Worm (Caenorhabditis elegans): Measurements from ENCODE around the gene emre-1.

Gene emre-1

DNA sequence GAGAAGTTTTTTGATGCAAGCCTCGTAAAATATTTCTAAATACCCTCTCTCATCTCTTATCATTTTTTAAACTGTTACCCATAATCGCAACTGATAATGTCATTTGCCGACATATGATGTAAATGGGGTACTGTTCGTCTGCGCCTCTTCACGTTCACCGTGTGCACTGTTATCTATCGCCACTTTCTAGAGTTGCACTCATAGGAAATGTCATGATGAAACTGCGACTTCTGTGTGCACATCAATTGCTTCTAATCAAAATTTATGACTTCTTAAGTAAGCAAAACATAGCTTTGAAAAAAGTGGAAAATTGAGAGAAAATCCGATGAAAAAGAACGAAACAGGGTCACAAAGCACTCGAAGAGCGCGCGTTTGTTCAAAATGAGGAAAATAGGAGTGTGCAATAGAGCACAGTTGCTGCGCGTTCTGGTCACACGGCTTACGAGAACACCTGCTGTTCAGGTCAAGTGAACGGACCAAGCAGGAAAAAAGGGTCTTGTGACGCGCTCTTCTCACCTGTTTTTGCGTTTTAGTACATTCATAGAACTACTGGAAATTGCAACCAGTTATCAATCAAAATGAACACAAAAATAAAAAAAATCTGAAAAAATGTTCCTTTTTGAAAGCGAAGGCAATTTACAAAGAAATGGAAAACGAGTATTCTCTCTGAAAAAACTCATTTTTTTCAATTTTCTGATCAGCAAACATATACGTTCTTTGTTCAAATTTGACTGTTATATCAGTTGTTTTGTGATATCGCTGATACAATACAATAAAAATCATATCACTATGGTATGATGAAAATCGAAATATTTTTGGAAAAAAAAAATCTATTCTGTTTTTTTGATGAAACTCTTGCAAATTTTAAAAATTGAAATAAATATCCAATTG, 32.8 kb upstream of the emre-1 start (continued):
- no peak for TF ChIP-seq nhr-10 (tag; optimal IDR thresholded peaks at IDR 0.05)
- no peak for TF ChIP-seq nhr-237 (tag; optimal IDR thresholded peaks at IDR 0.05)
- TF ChIP-seq sem-4 (tag; optimal IDR thresholded peaks at IDR 0.05) = no peak
- TF ChIP-seq unc-39 (tag; optimal IDR thresholded peaks at IDR 0.05) = no peak
- TF ChIP-seq egl-27 (tag; optimal IDR thresholded peaks at IDR 0.05) = no peak
- TF ChIP-seq ztf-1 (GFP tag; conservative IDR thresholded peaks at IDR 0.05) = no peak
- no peak for TF ChIP-seq ztf-4 (tag; optimal IDR thresholded peaks at IDR 0.05)
- TF ChIP-seq nhr-23 (tag; optimal IDR thresholded peaks at IDR 0.05) = no peak
- no peak for TF ChIP-seq mdl-1 (tag; optimal IDR thresholded peaks at IDR 0.05)
- no peak for TF ChIP-seq elt-1 (tag; optimal IDR thresholded peaks at IDR 0.05)
- no peak for TF ChIP-seq unc-62 (GFP tag; optimal IDR thresholded peaks at IDR 0.05)
- peak; percentile 36 for TF ChIP-seq unc-55 (GFP tag; optimal IDR thresholded peaks at IDR 0.05)
- no peak for TF ChIP-seq ZK546.5 (tag; optimal IDR thresholded peaks at IDR 0.05)
- TF ChIP-seq C34F6.9 (tag; optimal IDR thresholded peaks at IDR 0.05) = peak; percentile 45
- no peak for TF ChIP-seq mab-5 (tag; optimal IDR thresholded peaks at IDR 0.05)
- TF ChIP-seq ceh-16 (tag; optimal IDR thresholded peaks at IDR 0.05) = no peak
- TF ChIP-seq lin-13 (GFP tag; optimal IDR thresholded peaks at IDR 0.05) = no peak
- TF ChIP-seq snpc-4 (tag; optimal IDR thresholded peaks at IDR 0.05) = no peak
- TF ChIP-seq gmeb-1 (tag; optimal IDR thresholded peaks at IDR 0.05) = peak; percentile 60
- TF ChIP-seq lin-11 (tag; optimal IDR thresholded peaks at IDR 0.05) = no peak
- peak; percentile 49 for TF ChIP-seq F13H6.1 (tag; optimal IDR thresholded peaks at IDR 0.05)
- TF ChIP-seq nhr-129 (tag; optimal IDR thresholded peaks at IDR 0.05) = peak; percentile 99
- no peak for TF ChIP-seq R02D3.7 (tag; optimal IDR thresholded peaks at IDR 0.05)

- TF ChIP-seq R02D3.7 (tag; optimal IDR thresholded peaks at IDR 0.05) = no peak
- TF ChIP-seq nhr-25 (tag; optimal IDR thresholded peaks at IDR 0.05) = no peak
- TF ChIP-seq aly-2 (tag; optimal IDR thresholded peaks at IDR 0.05) = no peak
- TF ChIP-seq F13H6.1 (tag; optimal IDR thresholded peaks at IDR 0.05) = no peak
- TF ChIP-seq ceh-16 (tag; optimal IDR thresholded peaks at IDR 0.05) = no peak
- no peak for TF ChIP-seq ztf-4 (tag; optimal IDR thresholded peaks at IDR 0.05)
- TF ChIP-seq sma-9 (GFP tag; optimal IDR thresholded peaks at IDR 0.05) = no peak
- no peak for TF ChIP-seq sma-9 (tag; optimal IDR thresholded peaks at IDR 0.05)
- no peak for TF ChIP-seq ZK546.5 (tag; optimal IDR thresholded peaks at IDR 0.05)
- TF ChIP-seq ama-1 (optimal IDR thresholded peaks at IDR 0.05) = no peak
- no peak for TF ChIP-seq lin-13 (GFP tag; optimal IDR thresholded peaks at IDR 0.05)
- no peak for TF ChIP-seq nhr-10 (tag; optimal IDR thresholded peaks at IDR 0.05)
- no peak for TF ChIP-seq dmd-4 (tag; optimal IDR thresholded peaks at IDR 0.05)
- TF ChIP-seq gmeb-1 (tag; optimal IDR thresholded peaks at IDR 0.05) = no peak
Measured at ce11 chrX:14947355-14947668, 32.2 kb upstream of the emre-1 start.

ce11 chrX:14951797-14952196, 27.7 kb upstream of the emre-1 start:
- TF ChIP-seq aly-2 (tag; optimal IDR thresholded peaks at IDR 0.05) = no peak
- no peak for TF ChIP-seq mbf-1 (tag; optimal IDR thresholded peaks at IDR 0.05)
- no peak for TF ChIP-seq peb-1 (tag; optimal IDR thresholded peaks at IDR 0.05)
- TF ChIP-seq nhr-21 (tag; optimal IDR thresholded peaks at IDR 0.05) = no peak
- no peak for TF ChIP-seq lin-11 (tag; optimal IDR thresholded peaks at IDR 0.05)
- TF ChIP-seq nhr-25 (tag; optimal IDR thresholded peaks at IDR 0.05) = no peak
- no peak for TF ChIP-seq egl-27 (tag; optimal IDR thresholded peaks at IDR 0.05)
- TF ChIP-seq ZK546.5 (tag; optimal IDR thresholded peaks at IDR 0.05) = no peak
- no peak for TF ChIP-seq zag-1 (tag; optimal IDR thresholded peaks at IDR 0.05)

DNA sequence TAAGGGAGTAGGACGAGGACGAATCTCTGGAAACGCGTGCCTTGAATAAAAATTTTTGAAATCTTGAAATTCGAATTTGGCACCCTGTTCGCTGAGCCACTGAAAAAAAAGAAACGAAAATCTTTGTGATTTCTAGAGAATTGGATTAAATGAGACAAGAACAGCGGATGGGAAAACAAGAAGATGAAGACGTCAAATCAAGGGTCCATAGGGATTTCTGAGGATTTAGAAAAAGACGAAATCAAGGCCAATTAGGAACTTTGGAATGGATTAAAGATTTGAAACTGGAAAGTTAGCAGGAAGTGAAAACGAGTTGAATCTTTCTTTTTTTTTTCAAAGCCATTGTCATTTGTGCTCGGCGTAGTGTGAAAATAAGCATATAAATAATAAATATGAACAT, 24.9 kb upstream of the emre-1 start, which contains the start of gene pag-3:
Gene pag-3 (minus strand): TSS at position 101 of the 400 bp plus-strand sequence.
- no peak for TF ChIP-seq mbf-1 (tag; optimal IDR thresholded peaks at IDR 0.05)
- no peak for TF ChIP-seq lin-39 (tag; optimal IDR thresholded peaks at IDR 0.05)
- TF ChIP-seq ztf-1 (GFP tag; conservative IDR thresholded peaks at IDR 0.05) = no peak
- no peak for TF ChIP-seq C34F6.9 (tag; optimal IDR thresholded peaks at IDR 0.05)
- no peak for TF ChIP-seq lin-11 (tag; optimal IDR thresholded peaks at IDR 0.05)
- TF ChIP-seq R02D3.7 (tag; optimal IDR thresholded peaks at IDR 0.05) = no peak
- no peak for TF ChIP-seq crh-2 (tag; optimal IDR thresholded peaks at IDR 0.05)
- no peak for TF ChIP-seq unc-62 (GFP tag; optimal IDR thresholded peaks at IDR 0.05)
- TF ChIP-seq ztf-4 (tag; optimal IDR thresholded peaks at IDR 0.05) = no peak
- TF ChIP-seq nhr-12 (tag; optimal IDR thresholded peaks at IDR 0.05) = no peak
- TF ChIP-seq elt-1 (tag; optimal IDR thresholded peaks at IDR 0.05) = no peak
- TF ChIP-seq nhr-25 (tag; optimal IDR thresholded peaks at IDR 0.05) = no peak
- TF ChIP-seq mdl-1 (tag; optimal IDR thresholded peaks at IDR 0.05) = no peak
